Worm (Caenorhabditis elegans) whole organism, early embryonic: Measurements from ENCODE around the gene T05C3.2.

Experiments used
- F13C5.2 ChIP-seq: sonication (generic microtip); optimal IDR thresholded peaks from 2 replicates; lab custom pipeline; 2017; ENCODE audit warnings: mild to moderate bottlenecking, missing genetic modification characterization, inconsistent platforms, missing compliant biosample characterization
- ama-1 ChIP-seq: fragments of 150-350 bp; optimal IDR thresholded peaks from 2 replicates; lab custom pipeline; 2014
- ets-7 ChIP-seq: sonication (generic microtip); optimal IDR thresholded peaks from 2 replicates; lab custom pipeline; 2016; ENCODE audit warnings: missing genotype, missing genetic modification characterization, missing compliant biosample characterization
- hmbx-1 ChIP-seq: sonication (generic microtip); optimal IDR thresholded peaks from 2 replicates; lab custom pipeline; 2016; ENCODE audit warnings: mild to moderate bottlenecking, missing genetic modification characterization, missing compliant biosample characterization
- tbx-37 ChIP-seq: fragments of 200-800 bp; sonication (Bioruptor generic); conservative IDR thresholded peaks from 2 replicates; pipeline ENCODE4 v1.3.6; 2022; ENCODE audit warnings: missing genetic modification reagents, missing genetic modification characterization, missing compliant biosample characterization

ce11 chrV:5444037-5444436 is 49.5 kb upstream of the T05C3.2 start:
- no peak for TF ChIP-seq ets-7 (tag; lab: Kevin White, UChicago)
- TF ChIP-seq F13C5.2 (tag; lab: Kevin White, UChicago), result no peak
- no peak for TF ChIP-seq ama-1 (lab: Kevin White, UChicago)
- TF ChIP-seq hmbx-1 (tag; lab: Kevin White, UChicago), result no peak
- no peak for TF ChIP-seq tbx-37 (GFP tag; lab: Robert Waterston, UW)
